Fruit fly (Drosophila melanogaster): Measurements from ENCODE around the gene CG42537.

CG42537 gene

dm6 chr3R:6350755-6351154 is 26.8 kb upstream of the CG42537 start, which contains the start of gene Pak (continued):
- TF ChIP-seq CG14014 (GFP tag; IDR thresholded peaks at IDR 0.05) (no peak), sens (GFP tag) (peak; percentile 80), toy (GFP tag; IDR thresholded peaks at IDR 0.05) (no peak), gsb (GFP tag; IDR thresholded peaks at IDR 0.05) (no peak), Xrp1 (GFP tag; IDR thresholded peaks at IDR 0.05) (no peak), bsh (GFP tag; optimal IDR thresholded peaks at IDR 0.05) (no peak), HHEX (GFP tag; optimal IDR thresholded peaks at IDR 0.05) (no peak), sug (tag; optimal IDR thresholded peaks at IDR 0.05) (no peak), CG6765 (GFP tag; optimal IDR thresholded peaks at IDR 0.05) (no peak), CG7786 (GFP tag; optimal IDR thresholded peaks at IDR 0.05) (no peak), Lim3 (GFP tag; IDR thresholded peaks at IDR 0.05) (no peak), B-H1 (GFP tag; IDR thresholded peaks at IDR 0.05) (no peak), gfzf (GFP tag; optimal IDR thresholded peaks at IDR 0.05) (peak; percentile 56), CG6813 (GFP tag; optimal IDR thresholded peaks at IDR 0.05) (no peak), CG4404 (GFP tag; IDR thresholded peaks at IDR 0.05) (no peak), CG7839 (tag; optimal IDR thresholded peaks at IDR 0.05) (no peak), CG11085 (GFP tag; IDR thresholded peaks at IDR 0.05) (no peak), scrt (GFP tag; optimal IDR thresholded peaks at IDR 0.05) (no peak), CG10959 (GFP tag; IDR thresholded peaks at IDR 0.05) (no peak), klu (GFP tag; IDR thresholded peaks at IDR 0.05) (no peak), Hmx (GFP tag; optimal IDR thresholded peaks at IDR 0.05) (no peak), CG15011 (GFP tag; optimal IDR thresholded peaks at IDR 0.05) (no peak), sqz (GFP tag; optimal IDR thresholded peaks at IDR 0.05) (no peak), HLH54F (GFP tag; optimal IDR thresholded peaks at IDR 0.05) (no peak), Rfx (GFP tag; IDR thresholded peaks at IDR 0.05) (no peak), NK7.1 (GFP tag; optimal IDR thresholded peaks at IDR 0.05) (no peak), kah (GFP tag; optimal IDR thresholded peaks at IDR 0.05) (no peak), B-H2 (GFP tag; optimal IDR thresholded peaks at IDR 0.05) (no peak), CG6654 (GFP tag; optimal IDR thresholded peaks at IDR 0.05) (no peak), Rx (GFP tag; IDR thresholded peaks at IDR 0.05) (no peak), Bdp1 (GFP tag; optimal IDR thresholded peaks at IDR 0.05) (no peak), CG10209 (GFP tag; optimal IDR thresholded peaks at IDR 0.05) (no peak), CG1603 (tag; optimal IDR thresholded peaks at IDR 0.05) (peak; percentile 68), cato (GFP tag; optimal IDR thresholded peaks at IDR 0.05; ENCODE audit: borderline replicate concordance) (no peak), oc (tag; optimal IDR thresholded peaks at IDR 0.05) (no peak), CG6272 (GFP tag; IDR thresholded peaks at IDR 0.05) (no peak), chm (GFP tag; IDR thresholded peaks at IDR 0.05) (no peak), Pdp1 (GFP tag; optimal IDR thresholded peaks at IDR 0.05) (no peak), Bteb2 (GFP tag; optimal IDR thresholded peaks at IDR 0.05) (no peak), CG11398 (GFP tag; optimal IDR thresholded peaks at IDR 0.05) (no peak), Hey (tag; optimal IDR thresholded peaks at IDR 0.05) (no peak), CG34224 (GFP tag; IDR thresholded peaks at IDR 0.05; ENCODE audit: partially characterized antibody) (peak; percentile 86), yki (optimal IDR thresholded peaks at IDR 0.05) (no peak), fd64A (GFP tag; optimal IDR thresholded peaks at IDR 0.05) (no peak), CG6175 (GFP tag; IDR thresholded peaks at IDR 0.05) (no peak), Hand (GFP tag; optimal IDR thresholded peaks at IDR 0.05) (no peak), ssp (GFP tag; IDR thresholded peaks at IDR 0.05) (no peak), crol (GFP tag; IDR thresholded peaks at IDR 0.05) (no peak), so (GFP tag; IDR thresholded peaks at IDR 0.05) (no peak), stwl (tag; optimal IDR thresholded peaks at IDR 0.05) (peak; percentile 70), nau (GFP tag; optimal IDR thresholded peaks at IDR 0.05) (no peak), C15 (GFP tag; IDR thresholded peaks at IDR 0.05) (no peak), ttk (GFP tag; IDR thresholded peaks at IDR 0.05) (no peak)

All from whole organism, embryonic.